Worm (Caenorhabditis elegans) whole organism, late embryonic: ENCODE measurements around the gene fbxb-106.

Source experiments
- C38D4.7 ChIP-seq: fragments of 200-800 bp; sonication (Bioruptor generic); optimal IDR thresholded peaks from 2 replicates; lab custom pipeline; 2018; ENCODE audit warnings: mild to moderate bottlenecking, missing genetic modification characterization, moderate library complexity, missing compliant biosample characterization
- ama-1 ChIP-seq: fragments of 150-350 bp; optimal IDR thresholded peaks from 2 replicates; lab custom pipeline; 2014
- ceh-2 ChIP-seq: sonication (generic microtip); optimal IDR thresholded peaks from 2 replicates; lab custom pipeline; 2016; ENCODE audit warnings: missing genotype, missing genetic modification characterization, missing compliant biosample characterization
- ceh-22 ChIP-seq: sonication (generic microtip); optimal IDR thresholded peaks from 2 replicates; lab custom pipeline; 2017; ENCODE audit warnings: missing biosample characterization, missing genetic modification characterization
- ceh-45 ChIP-seq: fragments of 200-800 bp; sonication (Bioruptor generic); IDR thresholded peaks from 2 replicates; pipeline ENCODE4 v1.3.6; 2022; ENCODE audit warnings: missing genetic modification reagents, missing genetic modification characterization, missing compliant biosample characterization
- dmd-4 ChIP-seq: sonication (generic microtip); optimal IDR thresholded peaks from 2 replicates; lab custom pipeline; 2016; ENCODE audit warnings: borderline replicate concordance, missing genetic modification characterization, missing compliant biosample characterization
- gmeb-2 ChIP-seq: sonication (generic microtip); optimal IDR thresholded peaks from 2 replicates; lab custom pipeline; 2016; ENCODE audit warnings: missing genetic modification characterization, inconsistent platforms, missing compliant biosample characterization
- hlh-30 ChIP-seq: sonication (generic microtip); optimal IDR thresholded peaks from 2 replicates; lab custom pipeline; 2017; ENCODE audit warnings: antibody characterized with exemption, missing genetic modification characterization, missing compliant biosample characterization; ENCODE audit not compliant: insufficient read depth
- hlh-8 ChIP-seq: sonication (generic microtip); optimal IDR thresholded peaks from 2 replicates; lab custom pipeline; 2016; ENCODE audit warnings: missing genotype, missing genetic modification characterization, missing compliant biosample characterization
- nfya-1 ChIP-seq: sonication (generic microtip); optimal IDR thresholded peaks from 2 replicates; lab custom pipeline; 2017; ENCODE audit warnings: missing genetic modification characterization, mild to moderate bottlenecking, missing compliant biosample characterization, antibody characterized with exemption, moderate library complexity
- nhr-11 ChIP-seq: fragments of 150-350 bp; optimal IDR thresholded peaks from 2 replicates; lab custom pipeline; 2014; ENCODE audit warnings: missing biosample characterization, missing genetic modification characterization
- unc-86 ChIP-seq: sonication (generic microtip); optimal IDR thresholded peaks from 2 replicates; lab custom pipeline; 2016; ENCODE audit warnings: missing genetic modification characterization, missing compliant biosample characterization

- TF ChIP-seq dmd-4 (tag; lab: Kevin White, UChicago) (no peak), ama-1 (lab: Kevin White, UChicago) (no peak), ceh-22 (tag; lab: Kevin White, UChicago) (no peak), unc-86 (tag; lab: Kevin White, UChicago) (no peak), ceh-45 (GFP tag; lab: Robert Waterston, UW) (no peak), hlh-30 (tag; lab: Kevin White, UChicago) (no peak), C38D4.7 (GFP tag; lab: Kevin White, UChicago) (no peak), nfya-1 (no peak), gmeb-2 (no peak), ceh-2 (tag; lab: Kevin White, UChicago) (no peak), nhr-11 (tag; lab: Kevin White, UChicago) (no peak), hlh-8 (tag; lab: Kevin White, UChicago) (no peak)
These were observed 27.9 kb upstream of the fbxb-106 start for ce11 chrII:2734266-2734665.
